Fruit fly (Drosophila melanogaster): ENCODE data around the gene CG13857.

The CG13857 gene

dm6 chr3R:22357942-22358341 lies 36.0 kb downstream of the CG13857 start (continued):
- TF ChIP-seq Nf-YC (tag; optimal IDR thresholded peaks at IDR 0.05) (no peak), Atf6 (GFP tag; IDR thresholded peaks at IDR 0.05) (no peak), CG6683 (GFP tag; optimal IDR thresholded peaks at IDR 0.05) (no peak), lab (GFP tag; optimal IDR thresholded peaks at IDR 0.05) (no peak), NFAT (GFP tag; IDR thresholded peaks at IDR 0.05) (no peak), sqz (GFP tag; optimal IDR thresholded peaks at IDR 0.05) (no peak), HHEX (GFP tag; optimal IDR thresholded peaks at IDR 0.05) (no peak), fu2 (GFP tag; optimal IDR thresholded peaks at IDR 0.05) (no peak), so (GFP tag; IDR thresholded peaks at IDR 0.05) (no peak), wdn (GFP tag; IDR thresholded peaks at IDR 0.05) (no peak), hkb (optimal IDR thresholded peaks at IDR 0.05) (no peak), hkb (GFP tag; IDR thresholded peaks at IDR 0.05) (no peak), CG4854 (GFP tag; optimal IDR thresholded peaks at IDR 0.05) (no peak), shn (GFP tag; optimal IDR thresholded peaks at IDR 0.05) (no peak), tap (tag; optimal IDR thresholded peaks at IDR 0.05) (no peak), CG6689 (GFP tag; IDR thresholded peaks at IDR 0.05) (no peak), CG13287 (GFP tag; IDR thresholded peaks at IDR 0.05; ENCODE audit: partially characterized antibody) (no peak), zfh2 (GFP tag; optimal IDR thresholded peaks at IDR 0.05) (no peak), CG8765 (GFP tag; IDR thresholded peaks at IDR 0.05) (no peak), eve (GFP tag; optimal IDR thresholded peaks at IDR 0.05) (no peak), mld (GFP tag; IDR thresholded peaks at IDR 0.05; ENCODE audit: partially characterized antibody) (no peak), Atf-2 (GFP tag; optimal IDR thresholded peaks at IDR 0.05) (no peak), sug (tag; optimal IDR thresholded peaks at IDR 0.05) (no peak), CG10366 (GFP tag; IDR thresholded peaks at IDR 0.05) (no peak), knrl (GFP tag; IDR thresholded peaks at IDR 0.05; ENCODE audit: partially characterized antibody) (no peak), lilli (GFP tag; optimal IDR thresholded peaks at IDR 0.05) (peak; percentile 19), otp (GFP tag; IDR thresholded peaks at IDR 0.05) (no peak), Ets65A (GFP tag) (peak; percentile 45), CG32767 (GFP tag; IDR thresholded peaks at IDR 0.05) (no peak), al (GFP tag; IDR thresholded peaks at IDR 0.05) (no peak), CG8089 (GFP tag; optimal IDR thresholded peaks at IDR 0.05) (no peak), CG10979 (tag; optimal IDR thresholded peaks at IDR 0.05) (no peak), Xrp1 (GFP tag; IDR thresholded peaks at IDR 0.05) (0 out of 2 replicates have a peak, but pooled peaks have one; percentile 35), dmrt11E (tag; optimal IDR thresholded peaks at IDR 0.05) (no peak), dmrt99B (tag; optimal IDR thresholded peaks at IDR 0.05) (no peak), hb (GFP tag; IDR thresholded peaks at IDR 0.05; ENCODE audit: partially characterized antibody) (no peak), MESR4 (GFP tag; optimal IDR thresholded peaks at IDR 0.05) (no peak), kah (GFP tag; optimal IDR thresholded peaks at IDR 0.05) (no peak), emc (GFP tag; optimal IDR thresholded peaks at IDR 0.05) (no peak), ttk (GFP tag; IDR thresholded peaks at IDR 0.05) (no peak), twi (tag; optimal IDR thresholded peaks at IDR 0.05) (no peak), CG14050 (GFP tag; IDR thresholded peaks at IDR 0.05) (no peak), Ada2b (GFP tag; IDR thresholded peaks at IDR 0.05) (peak; percentile 10; the same call in 1 of the 2 replicates), prd (optimal IDR thresholded peaks at IDR 0.05) (no peak), prd (GFP tag; IDR thresholded peaks at IDR 0.05) (no peak), tio (GFP tag; optimal IDR thresholded peaks at IDR 0.05) (peak; percentile 22), CG10321 (GFP tag; IDR thresholded peaks at IDR 0.05) (no peak), CG17912 (GFP tag; optimal IDR thresholded peaks at IDR 0.05) (no peak), D19A (tag; optimal IDR thresholded peaks at IDR 0.05) (no peak), CG6765 (GFP tag; optimal IDR thresholded peaks at IDR 0.05) (no peak), CrebB (tag; optimal IDR thresholded peaks at IDR 0.05) (no peak), Sin3A (optimal IDR thresholded peaks at IDR 0.05) (no peak), lmd (GFP tag; IDR thresholded peaks at IDR 0.05) (no peak), CG9932 (GFP tag; IDR thresholded peaks at IDR 0.05) (no peak)
